Worm (Caenorhabditis elegans) whole organism, young adult: Measurements from ENCODE around the gene ucr-2.2.

Experiments
- T07F8.4 ChIP-seq: sonication (generic microtip); optimal IDR thresholded peaks from 2 replicates; lab custom pipeline; 2016; ENCODE audit warnings: mild to moderate bottlenecking, missing genetic modification characterization, moderate library complexity, missing compliant biosample characterization
- Y53G8AR.9 ChIP-seq: fragments of 200-800 bp; sonication (Bioruptor generic); conservative IDR thresholded peaks from 2 replicates; pipeline ENCODE4 v1.3.6; 2022; ENCODE audit warnings: missing genetic modification reagents, missing genetic modification characterization, missing compliant biosample characterization

DNA sequence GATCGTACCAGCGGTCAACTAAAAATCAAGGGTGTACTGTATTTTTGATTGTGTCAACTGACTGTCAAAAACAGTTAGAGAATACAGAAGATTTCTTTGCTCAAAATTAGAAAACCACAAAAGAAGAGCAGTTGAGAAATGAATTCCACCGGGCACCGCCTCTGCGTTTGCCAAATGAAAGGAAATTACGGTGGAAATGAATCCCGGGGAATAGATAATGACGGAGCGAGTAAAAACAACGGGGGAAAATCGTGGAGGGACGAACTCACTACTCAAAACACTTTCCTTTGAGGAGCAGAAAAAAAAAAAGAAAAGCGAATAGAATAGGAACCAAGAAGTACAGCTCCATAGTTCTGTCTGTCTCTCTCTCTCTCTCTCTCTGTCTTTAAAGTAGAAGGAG is 25.3 kb upstream of the ucr-2.2 start:
- TF ChIP-seq T07F8.4 (tag; lab: Kevin White, UChicago) (no peak), Y53G8AR.9 (GFP tag; lab: Robert Waterston, UW) (no peak)
